Worm (Caenorhabditis elegans) whole organism, young adult: Measurements from ENCODE around the gene thn-1.

Source experiments
- B0035.1 ChIP-seq: sonication (generic microtip); optimal IDR thresholded peaks from 2 replicates; lab custom pipeline; 2016; ENCODE audit warnings: missing genetic modification characterization, mild to moderate bottlenecking, missing compliant biosample characterization, missing genotype, missing genetic modification reagents
- C06A6.2 ChIP-seq: fragments of 200-800 bp; sonication (Bioruptor generic); conservative IDR thresholded peaks from 2 replicates; pipeline ENCODE4 v1.3.6; 2022; ENCODE audit warnings: missing genetic modification characterization, missing compliant biosample characterization
- C17E4.6 ChIP-seq: fragments of 200-800 bp; sonication (Bioruptor generic); IDR thresholded peaks from 2 replicates; pipeline ENCODE4 v1.3.6; 2022; ENCODE audit warnings: missing genetic modification reagents, missing genetic modification characterization, missing compliant biosample characterization
- F10E7.11 ChIP-seq: sonication (generic microtip); optimal IDR thresholded peaks from 2 replicates; lab custom pipeline; 2017; ENCODE audit warnings: mild to moderate bottlenecking, missing genetic modification characterization, moderate library complexity, missing compliant biosample characterization
- F23B12.7 ChIP-seq: sonication (generic microtip); optimal IDR thresholded peaks from 2 replicates; lab custom pipeline; 2017; ENCODE audit warnings: missing genetic modification characterization, mild to moderate bottlenecking, missing compliant biosample characterization, antibody characterized with exemption, moderate library complexity; ENCODE audit not compliant: insufficient read depth
- F33H1.4 ChIP-seq: fragments of 200-800 bp; sonication (Bioruptor generic); IDR thresholded peaks from 2 replicates; pipeline ENCODE4 v1.3.6; 2022; ENCODE audit warnings: missing genetic modification reagents, missing genetic modification characterization, missing compliant biosample characterization
- F49E8.2 ChIP-seq: sonication (generic microtip); optimal IDR thresholded peaks from 3 replicates; lab custom pipeline; 2017; ENCODE audit warnings: missing genetic modification characterization, mild to moderate bottlenecking, missing compliant biosample characterization, antibody characterized with exemption, moderate library complexity; ENCODE audit not compliant: insufficient read depth
- T26A5.8 ChIP-seq: sonication (generic microtip); optimal IDR thresholded peaks from 2 replicates; lab custom pipeline; 2016; ENCODE audit warnings: missing genetic modification characterization, missing compliant biosample characterization
- Y53G8AR.9 ChIP-seq: fragments of 200-800 bp; sonication (Bioruptor generic); conservative IDR thresholded peaks from 2 replicates; pipeline ENCODE4 v1.3.6; 2022; ENCODE audit warnings: missing genetic modification reagents, missing genetic modification characterization, missing compliant biosample characterization
- Y79H2A.3 ChIP-seq: fragments of 200-800 bp; sonication (Bioruptor generic); conservative IDR thresholded peaks from 2 replicates; pipeline ENCODE4 v1.3.6; 2022; ENCODE audit warnings: missing genetic modification reagents, missing genetic modification characterization, missing compliant biosample characterization
- ama-1 ChIP-seq, 3 experiments: fragments of 150-350 bp in 1 of 3; sonication (generic microtip) in 2 of 3; optimal IDR thresholded peaks; 2 replicates each; lab custom pipeline; 2014 to 2018; ENCODE audit warnings: missing biosample characterization in 2 of 3, missing genetic modification characterization in 2 of 3, missing genetic modification reagents in 2 of 3
- aptf-2 ChIP-seq: fragments of 200-800 bp; sonication (Bioruptor generic); conservative IDR thresholded peaks from 2 replicates; pipeline ENCODE4 v1.3.6; 2022; ENCODE audit warnings: missing genetic modification reagents, missing genetic modification characterization, missing compliant biosample characterization
- atf-7 ChIP-seq: sonication (generic microtip); optimal IDR thresholded peaks from 2 replicates; lab custom pipeline; 2017; ENCODE audit warnings: mild to moderate bottlenecking, missing genetic modification characterization, missing compliant biosample characterization
- attf-3 ChIP-seq: fragments of 200-800 bp; sonication (Bioruptor generic); conservative IDR thresholded peaks from 2 replicates; pipeline ENCODE4 v1.3.6; 2022; ENCODE audit warnings: missing genetic modification reagents, missing genetic modification characterization, missing compliant biosample characterization
- attf-6 ChIP-seq: fragments of 200-800 bp; sonication (Bioruptor generic); IDR thresholded peaks from 2 replicates; pipeline ENCODE4 v1.3.6; 2022; ENCODE audit warnings: missing genetic modification reagents, missing genetic modification characterization, missing compliant biosample characterization
- cebp-1 ChIP-seq, 2 experiments: fragments of 200-800 bp in 1 of 2; sonication (Bioruptor generic) in 1 of 2; sonication (generic microtip) in 1 of 2; IDR thresholded peaks in 1 of 2; optimal IDR thresholded peaks in 1 of 2; 2 replicates each; pipeline versions ENCODE4 v1.3.6 to Lab custom; 2017 to 2022; ENCODE audit warnings: missing compliant biosample characterization in 2 of 2, missing genetic modification characterization in 2 of 2, mild to moderate bottlenecking in 1 of 2, missing genetic modification reagents in 1 of 2, moderate library complexity in 1 of 2
- ceh-27 ChIP-seq: fragments of 200-800 bp; sonication (Bioruptor generic); optimal IDR thresholded peaks from 2 replicates; lab custom pipeline; 2018; ENCODE audit warnings: mild to moderate bottlenecking, missing genetic modification characterization, moderate library complexity, missing compliant biosample characterization
- ceh-40 ChIP-seq: fragments of 200-800 bp; sonication (Bioruptor generic); IDR thresholded peaks from 2 replicates; pipeline ENCODE4 v1.3.6; 2022; ENCODE audit warnings: missing genetic modification characterization, missing compliant biosample characterization
- ceh-79 ChIP-seq: sonication (generic microtip); optimal IDR thresholded peaks from 2 replicates; lab custom pipeline; 2017; ENCODE audit warnings: mild to moderate bottlenecking, missing genetic modification characterization, missing compliant biosample characterization
- chd-7 ChIP-seq: sonication (generic microtip); optimal IDR thresholded peaks from 2 replicates; lab custom pipeline; 2016; ENCODE audit warnings: mild to moderate bottlenecking, missing genetic modification characterization, moderate library complexity, missing compliant biosample characterization
- die-1 ChIP-seq: sonication (generic microtip); optimal IDR thresholded peaks from 2 replicates; lab custom pipeline; 2016; ENCODE audit warnings: missing genotype, mild to moderate bottlenecking, missing genetic modification characterization, missing compliant biosample characterization
- dpff-1 ChIP-seq: sonication (generic microtip); optimal IDR thresholded peaks from 2 replicates; lab custom pipeline; 2017; ENCODE audit warnings: mild to moderate bottlenecking, missing genetic modification characterization, missing compliant biosample characterization
- egl-18 ChIP-seq: fragments of 200-800 bp; sonication (Bioruptor generic); IDR thresholded peaks from 2 replicates; pipeline ENCODE4 v1.3.6; 2022; ENCODE audit warnings: missing genetic modification reagents, missing genetic modification characterization, missing compliant biosample characterization
- egrh-3 ChIP-seq: fragments of 200-800 bp; sonication (Bioruptor generic); IDR thresholded peaks from 2 replicates; pipeline ENCODE4 v1.3.6; 2022; ENCODE audit warnings: missing genetic modification reagents, missing genetic modification characterization, missing compliant biosample characterization
- ets-4 ChIP-seq: fragments of 200-800 bp; sonication (Bioruptor generic); optimal IDR thresholded peaks from 2 replicates; lab custom pipeline; 2018; ENCODE audit warnings: mild to moderate bottlenecking, missing genetic modification characterization, missing compliant biosample characterization
- him-1 ChIP-seq: sonication (generic microtip); optimal IDR thresholded peaks from 2 replicates; lab custom pipeline; 2016; ENCODE audit warnings: missing genotype, missing genetic modification reagents, missing genetic modification characterization, missing compliant biosample characterization
- hlh-12 ChIP-seq: sonication (generic microtip); optimal IDR thresholded peaks from 2 replicates; lab custom pipeline; 2016; ENCODE audit warnings: missing genetic modification characterization, missing compliant biosample characterization
- madf-6 ChIP-seq: fragments of 200-800 bp; sonication (Bioruptor generic); IDR thresholded peaks from 2 replicates; pipeline ENCODE4 v1.3.6; 2022; ENCODE audit warnings: missing genetic modification reagents, missing genetic modification characterization, missing compliant biosample characterization
- nfya-2 ChIP-seq: fragments of 200-800 bp; sonication (Bioruptor generic); IDR thresholded peaks from 2 replicates; pipeline ENCODE4 v1.3.6; 2022; ENCODE audit warnings: missing genetic modification reagents, missing genetic modification characterization, missing compliant biosample characterization
- nhr-179 ChIP-seq: sonication (generic microtip); optimal IDR thresholded peaks from 2 replicates; lab custom pipeline; 2016; ENCODE audit warnings: mild to moderate bottlenecking, missing genetic modification characterization, missing compliant biosample characterization
- nhr-27 ChIP-seq: fragments of 200-800 bp; sonication (Bioruptor generic); optimal IDR thresholded peaks from 2 replicates; lab custom pipeline; 2018; ENCODE audit warnings: mild to moderate bottlenecking, missing genetic modification characterization, moderate library complexity, missing compliant biosample characterization
- pbrm-1 ChIP-seq: fragments of 200-800 bp; sonication (Bioruptor generic); IDR thresholded peaks from 2 replicates; pipeline ENCODE4 v1.3.6; 2022; ENCODE audit warnings: missing genetic modification reagents, missing genetic modification characterization, missing compliant biosample characterization
- rcor-1 ChIP-seq: fragments of 200-800 bp; sonication (Bioruptor generic); IDR thresholded peaks from 2 replicates; pipeline ENCODE4 v1.3.6; 2022; ENCODE audit warnings: missing genetic modification reagents, missing genetic modification characterization, missing compliant biosample characterization
- rec-8 ChIP-seq, 2 experiments: sonication (generic microtip); optimal IDR thresholded peaks; 2 replicates each; lab custom pipeline; 2016; ENCODE audit warnings: mild to moderate bottlenecking in 2 of 2, missing genetic modification characterization in 2 of 2, missing genetic modification reagents in 2 of 2, missing genotype in 2 of 2, missing biosample characterization in 1 of 2, missing compliant biosample characterization in 1 of 2, moderate library complexity in 1 of 2
- sdz-38 ChIP-seq: sonication (generic microtip); optimal IDR thresholded peaks from 2 replicates; lab custom pipeline; 2016; ENCODE audit warnings: missing genotype, missing genetic modification characterization, missing compliant biosample characterization
- sea-2 ChIP-seq: fragments of 200-800 bp; sonication (Bioruptor generic); IDR thresholded peaks from 2 replicates; pipeline ENCODE4 v1.3.6; 2022; ENCODE audit warnings: missing genetic modification characterization, missing compliant biosample characterization
- snpc-1.3 ChIP-seq: sonication (generic microtip); optimal IDR thresholded peaks from 2 replicates; lab custom pipeline; 2017; ENCODE audit warnings: missing genetic modification characterization, mild to moderate bottlenecking, missing compliant biosample characterization, antibody characterized with exemption, moderate library complexity, missing genotype, missing genetic modification reagents; ENCODE audit not compliant: insufficient read depth
- snpc-3.4 ChIP-seq: sonication (generic microtip); optimal IDR thresholded peaks from 2 replicates; lab custom pipeline; 2017; ENCODE audit warnings: missing genetic modification characterization, mild to moderate bottlenecking, missing compliant biosample characterization, antibody characterized with exemption, moderate library complexity, missing genotype, missing genetic modification reagents
- sptf-2 ChIP-seq: fragments of 200-800 bp; sonication (Bioruptor generic); optimal IDR thresholded peaks from 2 replicates; lab custom pipeline; 2018; ENCODE audit warnings: mild to moderate bottlenecking, missing genetic modification characterization, missing compliant biosample characterization
- tbp1 ChIP-seq: fragments of 200-800 bp; sonication (Bioruptor generic); optimal IDR thresholded peaks from 2 replicates; lab custom pipeline; 2018; ENCODE audit warnings: mild to moderate bottlenecking, missing genetic modification characterization, missing compliant biosample characterization
- tbx-9 ChIP-seq: sonication (generic microtip); optimal IDR thresholded peaks from 2 replicates; lab custom pipeline; 2016; ENCODE audit warnings: borderline replicate concordance, missing genetic modification characterization, inconsistent platforms, missing compliant biosample characterization
- tlf-1 ChIP-seq: fragments of 200-800 bp; sonication (Bioruptor generic); optimal IDR thresholded peaks from 2 replicates; lab custom pipeline; 2018; ENCODE audit warnings: mild to moderate bottlenecking, missing genetic modification characterization, missing compliant biosample characterization
- unc-130 ChIP-seq: sonication (generic microtip); optimal IDR thresholded peaks from 2 replicates; lab custom pipeline; 2016; ENCODE audit warnings: missing genetic modification reagents, missing genetic modification characterization, missing compliant biosample characterization
- unc-62 ChIP-seq: fragments of 150-350 bp; optimal IDR thresholded peaks from 2 replicates; lab custom pipeline; 2014; ENCODE audit warnings: missing biosample characterization, missing genetic modification reagents, missing genetic modification characterization
- ztf-18 ChIP-seq: sonication (generic microtip); optimal IDR thresholded peaks from 2 replicates; lab custom pipeline; 2016; ENCODE audit warnings: missing genotype, mild to moderate bottlenecking, missing genetic modification characterization, missing compliant biosample characterization
- ztf-22 ChIP-seq: fragments of 200-800 bp; sonication (Bioruptor generic); optimal IDR thresholded peaks from 2 replicates; lab custom pipeline; 2018; ENCODE audit warnings: mild to moderate bottlenecking, missing genetic modification characterization, moderate library complexity, missing compliant biosample characterization
- ztf-26 ChIP-seq: sonication (generic microtip); optimal IDR thresholded peaks from 2 replicates; lab custom pipeline; 2017; ENCODE audit warnings: missing genetic modification characterization, missing compliant biosample characterization
- ztf-3 ChIP-seq: fragments of 200-800 bp; sonication (Bioruptor generic); optimal IDR thresholded peaks from 2 replicates; lab custom pipeline; 2018; ENCODE audit warnings: mild to moderate bottlenecking, missing genetic modification characterization, missing compliant biosample characterization

The thn-1 gene

DNA sequence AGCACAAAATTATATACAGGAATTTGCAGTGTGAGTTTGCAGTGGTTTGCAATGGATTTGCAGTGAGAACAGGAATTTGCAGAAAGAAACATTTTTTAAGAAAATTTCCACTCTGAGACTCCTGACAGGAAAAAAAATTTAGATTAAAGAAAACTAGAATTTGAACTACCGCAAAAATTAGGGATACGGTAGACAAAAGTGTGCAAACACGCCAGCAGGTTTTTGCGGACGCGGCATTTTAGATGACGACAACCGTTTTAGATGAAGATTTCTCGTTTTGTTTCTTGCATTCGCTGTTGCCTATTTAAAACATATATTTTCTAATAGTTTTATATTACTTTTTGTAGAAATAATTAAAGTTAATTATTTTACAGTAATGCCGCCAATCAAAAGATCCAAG lies 8.0 kb upstream of the thn-1 start, which contains the start of gene wdr-46 (continued):
- TF ChIP-seq atf-7 (tag; lab: Kevin White, UChicago) (no peak), madf-6 (peak; percentile 81), nfya-2 (no peak), ama-1 (optimal IDR thresholded peaks at IDR 0.05; lab: Kevin White, UChicago) (no peak), ama-1 (GFP tag; optimal IDR thresholded peaks at IDR 0.05; lab: Kevin White, UChicago) (peak; percentile 42 to 64), sea-2 (GFP tag; lab: Robert Waterston, UW) (no peak), snpc-3.4 (tag; lab: Kevin White, UChicago) (no peak), ceh-27 (no peak), ceh-40 (no peak), F10E7.11 (no peak), ets-4 (GFP tag; lab: Kevin White, UChicago) (no peak), sdz-38 (tag; lab: Kevin White, UChicago) (no peak), ztf-22 (no peak), chd-7 (tag; lab: Kevin White, UChicago) (peak; percentile 2), rcor-1 (GFP tag; lab: Robert Waterston, UW) (no peak), him-1 (tag; lab: Kevin White, UChicago) (peak; percentile 60), sptf-2 (GFP tag; lab: Kevin White, UChicago) (no peak), unc-130 (no peak), nhr-27 (tag; lab: Kevin White, UChicago) (no peak), ceh-79 (tag; lab: Kevin White, UChicago) (no peak), nhr-179 (no peak), attf-3 (no peak), unc-62 (GFP tag; lab: Kevin White, UChicago) (no peak), egl-18 (GFP tag; lab: Robert Waterston, UW) (no peak), tbp1 (GFP tag; lab: Kevin White, UChicago) (peak; percentile 61), snpc-1.3 (tag; lab: Kevin White, UChicago) (no peak), C06A6.2 (GFP tag; lab: Robert Waterston, UW) (0 out of 2 replicates have a peak, but pooled peaks have one; percentile 29), pbrm-1 (GFP tag; lab: Robert Waterston, UW) (peak; percentile 60), die-1 (tag; lab: Kevin White, UChicago) (no peak), egrh-3 (GFP tag; lab: Robert Waterston, UW) (no peak), tlf-1 (GFP tag; lab: Kevin White, UChicago) (no peak), hlh-12 (tag; lab: Kevin White, UChicago) (no peak), ztf-26 (tag; lab: Kevin White, UChicago) (peak; percentile 17), F33H1.4 (GFP tag; lab: Robert Waterston, UW) (peak; percentile 61), attf-6 (GFP tag; lab: Robert Waterston, UW) (peak; percentile 61; the same call in 1 of the 2 replicates), cebp-1 (GFP tag; IDR thresholded peaks at IDR 0.05; lab: Robert Waterston, UW) (no peak), cebp-1 (tag; optimal IDR thresholded peaks at IDR 0.05; lab: Kevin White, UChicago) (no peak), Y79H2A.3 (GFP tag; lab: Robert Waterston, UW) (no peak), F49E8.2 (tag; lab: Kevin White, UChicago) (peak; percentile 49), dpff-1 (tag; lab: Kevin White, UChicago) (no peak), rec-8 (tag; optimal IDR thresholded peaks at IDR 0.05; lab: Kevin White, UChicago) (no peak), ztf-3 (GFP tag; lab: Kevin White, UChicago) (no peak), B0035.1 (tag; lab: Kevin White, UChicago) (no peak), tbx-9 (tag; lab: Kevin White, UChicago) (no peak), Y53G8AR.9 (GFP tag; lab: Robert Waterston, UW) (peak; percentile 46; the same call in 1 of the 2 replicates), T26A5.8 (tag; lab: Kevin White, UChicago) (no peak), F23B12.7 (tag; lab: Kevin White, UChicago) (peak; percentile 34), aptf-2 (GFP tag; lab: Robert Waterston, UW) (no peak), C17E4.6 (GFP tag; lab: Robert Waterston, UW) (0 out of 2 replicates have a peak, but pooled peaks have one; percentile 7), ztf-18 (tag; lab: Kevin White, UChicago) (no peak)
